Fruit fly (Drosophila melanogaster) whole organism, wandering third instar larva: ENCODE data around the gene sit.

ENCODE experiments used
- jim ChIP-seq: fragments of 175-275, 200-325 bp; sonication (Bioruptor generic); optimal IDR thresholded peaks from 2 replicates; lab custom pipeline; 2016; ENCODE audit warnings: missing biosample characterization, mild to moderate bottlenecking, missing genetic modification characterization
- sv ChIP-seq: fragments of 200-800 bp; sonication (Bioruptor generic); optimal IDR thresholded peaks from 3 replicates; lab custom pipeline; 2016; ENCODE audit warnings: missing biosample characterization, missing genetic modification characterization

DNA sequence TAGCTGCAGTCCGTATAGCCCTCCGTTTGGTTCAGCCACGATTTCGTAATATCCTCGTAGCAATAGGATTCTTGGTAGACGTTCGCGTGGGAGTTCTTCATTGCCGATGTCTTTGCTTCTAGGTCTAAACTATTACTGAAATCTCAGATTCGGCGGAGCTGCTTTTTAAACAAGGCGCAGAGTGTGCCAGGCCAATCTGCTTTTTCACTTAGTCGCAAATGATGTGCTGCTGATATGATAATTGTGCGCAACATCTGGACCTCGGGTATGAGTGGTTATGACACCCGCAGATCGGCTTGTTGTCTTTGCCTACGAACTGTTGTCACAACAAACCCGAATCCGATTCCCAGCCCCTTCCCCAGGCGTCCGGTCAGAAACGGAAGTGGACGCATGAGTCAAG, 24.2 kb upstream of the sit start, which contains the start of gene btn:
- TF ChIP-seq sv (GFP tag; lab: Kevin White, UChicago): no peak
- TF ChIP-seq jim (GFP tag; lab: Kevin White, UChicago): no peak
